Worm (Caenorhabditis elegans) whole organism, midembryonic: ENCODE data around the gene chil-24.

Experiments used
- T22C8.4 ChIP-seq: fragments of 200-800 bp; sonication (Bioruptor generic); IDR thresholded peaks from 2 replicates; pipeline ENCODE4 v1.3.6; 2022; ENCODE audit warnings: missing genetic modification characterization, missing compliant biosample characterization
- flt-1 ChIP-seq: fragments of 200-800 bp; sonication (Bioruptor generic); IDR thresholded peaks from 2 replicates; pipeline ENCODE4 v1.3.6; 2022; ENCODE audit warnings: missing genetic modification characterization, missing compliant biosample characterization
- med-1 ChIP-seq: sonication (generic microtip); optimal IDR thresholded peaks from 2 replicates; lab custom pipeline; 2017; ENCODE audit warnings: missing genetic modification characterization, mild to moderate bottlenecking, missing compliant biosample characterization, antibody characterized with exemption, missing genetic modification reagents; ENCODE audit not compliant: insufficient read depth
- ref-1 ChIP-seq: fragments of 200-800 bp; sonication (Bioruptor generic); conservative IDR thresholded peaks from 2 replicates; pipeline ENCODE4 v1.3.6; 2022; ENCODE audit warnings: missing genetic modification reagents, missing genetic modification characterization, missing compliant biosample characterization
- ztf-29 ChIP-seq: fragments of 200-800 bp; sonication (Bioruptor generic); IDR thresholded peaks from 2 replicates; pipeline ENCODE4 v1.3.6; 2022; ENCODE audit warnings: missing genetic modification reagents, missing genetic modification characterization, missing compliant biosample characterization

DNA sequence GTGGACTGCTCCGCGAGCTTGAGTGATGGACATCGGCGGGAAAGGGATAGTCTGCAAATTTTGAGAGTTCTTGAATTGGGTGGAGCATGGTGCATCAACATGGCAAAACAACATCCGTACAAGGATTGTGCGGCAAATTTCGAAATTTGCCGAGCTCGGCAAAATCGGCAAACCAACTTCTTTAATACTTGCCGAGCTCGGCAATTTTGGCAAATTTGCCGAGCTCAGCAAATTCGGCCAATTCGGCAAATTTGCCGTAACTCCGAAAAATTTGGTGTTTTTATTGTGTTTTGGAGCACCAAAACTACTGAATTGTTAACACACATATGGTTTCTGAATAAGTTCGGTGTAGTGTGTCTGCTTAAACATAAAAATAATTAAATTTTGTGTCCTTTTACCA lies 41.1 kb downstream of the chil-24 start, which contains the start of gene fbxc-55:
- no peak for TF ChIP-seq flt-1 (GFP tag; lab: Robert Waterston, UW)
- no peak for TF ChIP-seq med-1 (GFP tag; lab: Kevin White, UChicago)
- no peak for TF ChIP-seq ztf-29 (GFP tag; lab: Robert Waterston, UW)
- no peak for TF ChIP-seq T22C8.4 (GFP tag; lab: Robert Waterston, UW)
- TF ChIP-seq ref-1 (GFP tag; lab: Robert Waterston, UW), result no peak
